Worm (Caenorhabditis elegans) whole organism, young adult: ENCODE data around the gene rabn-5.

Source experiments
- B0035.1 ChIP-seq: sonication (generic microtip); optimal IDR thresholded peaks from 2 replicates; lab custom pipeline; 2016; ENCODE audit warnings: missing genetic modification characterization, mild to moderate bottlenecking, missing compliant biosample characterization, missing genotype, missing genetic modification reagents
- F22D6.2 ChIP-seq: sonication (generic microtip); optimal IDR thresholded peaks from 2 replicates; lab custom pipeline; 2016; ENCODE audit warnings: mild to moderate bottlenecking, missing genetic modification characterization, missing compliant biosample characterization
- F33H1.4 ChIP-seq: fragments of 200-800 bp; sonication (Bioruptor generic); IDR thresholded peaks from 2 replicates; pipeline ENCODE4 v1.3.6; 2022; ENCODE audit warnings: missing genetic modification reagents, missing genetic modification characterization, missing compliant biosample characterization
- K11D2.4 ChIP-seq: fragments of 200-800 bp; sonication (Bioruptor generic); IDR thresholded peaks from 2 replicates; pipeline ENCODE4 v1.3.6; 2022; ENCODE audit warnings: missing genetic modification reagents, missing genetic modification characterization, missing compliant biosample characterization
- T26A5.8 ChIP-seq: sonication (generic microtip); optimal IDR thresholded peaks from 2 replicates; lab custom pipeline; 2016; ENCODE audit warnings: missing genetic modification characterization, missing compliant biosample characterization
- ceh-79 ChIP-seq: sonication (generic microtip); optimal IDR thresholded peaks from 2 replicates; lab custom pipeline; 2017; ENCODE audit warnings: mild to moderate bottlenecking, missing genetic modification characterization, missing compliant biosample characterization
- chd-7 ChIP-seq: sonication (generic microtip); optimal IDR thresholded peaks from 2 replicates; lab custom pipeline; 2016; ENCODE audit warnings: mild to moderate bottlenecking, missing genetic modification characterization, moderate library complexity, missing compliant biosample characterization
- lir-1 ChIP-seq: fragments of 200-800 bp; sonication (Bioruptor generic); conservative IDR thresholded peaks from 2 replicates; pipeline ENCODE4 v1.3.6; 2022; ENCODE audit warnings: missing genetic modification reagents, missing genetic modification characterization, missing compliant biosample characterization
- pha-4 ChIP-seq: fragments of 150-350 bp; sonication (generic microtip); optimal IDR thresholded peaks from 2 replicates; lab custom pipeline; 2014; ENCODE audit warnings: missing biosample characterization, missing genetic modification reagents, missing genetic modification characterization
- sea-2 ChIP-seq: fragments of 200-800 bp; sonication (Bioruptor generic); IDR thresholded peaks from 2 replicates; pipeline ENCODE4 v1.3.6; 2022; ENCODE audit warnings: missing genetic modification characterization, missing compliant biosample characterization
- snpc-4 ChIP-seq, 5 experiments: fragments of 150-350 bp in 1 of 5; sonication (generic microtip) in 4 of 5; optimal IDR thresholded peaks; 2 replicates each; lab custom pipeline; 2014 to 2018; ENCODE audit warnings: missing genetic modification characterization in 5 of 5, missing biosample characterization in 3 of 5, antibody characterized with exemption in 2 of 5, mild to moderate bottlenecking in 2 of 5, missing compliant biosample characterization in 2 of 5, missing genotype in 2 of 5, moderate library complexity in 2 of 5, missing genetic modification reagents in 1 of 5

DNA sequence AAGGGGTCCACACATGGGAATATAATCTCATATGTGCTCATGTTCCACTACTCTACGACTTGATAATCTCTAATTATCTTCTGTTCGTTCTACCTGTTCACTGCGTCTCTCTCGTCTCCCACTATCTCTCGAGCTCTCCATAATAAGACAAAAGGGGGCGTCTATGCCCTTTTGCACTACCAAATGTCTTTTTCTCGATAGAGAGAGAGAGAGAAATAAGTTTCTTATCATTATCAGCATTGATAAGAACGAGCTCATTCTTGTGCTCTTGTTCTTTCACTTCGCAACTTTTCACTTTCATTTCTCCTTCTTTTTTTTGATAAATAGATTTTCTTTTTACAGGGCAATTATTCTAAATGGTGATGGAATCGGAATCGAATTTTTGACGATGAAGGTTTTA, 51.6 kb downstream of the rabn-5 start:
- no peak for TF ChIP-seq snpc-4 (GFP tag; optimal IDR thresholded peaks at IDR 0.05; lab: Kevin White, UChicago)
- TF ChIP-seq snpc-4 (tag; optimal IDR thresholded peaks at IDR 0.05; lab: Kevin White, UChicago): no peak
- no peak for TF ChIP-seq chd-7 (tag; lab: Kevin White, UChicago)
- TF ChIP-seq pha-4 (tag; lab: Kevin White, UChicago): no peak
- TF ChIP-seq B0035.1 (tag; lab: Kevin White, UChicago): no peak
- no peak for TF ChIP-seq K11D2.4 (GFP tag; lab: Robert Waterston, UW)
- no peak for TF ChIP-seq F22D6.2
- TF ChIP-seq T26A5.8: no peak
- no peak for TF ChIP-seq sea-2 (GFP tag; lab: Robert Waterston, UW)
- TF ChIP-seq F33H1.4 (GFP tag; lab: Robert Waterston, UW): no peak
- no peak for TF ChIP-seq ceh-79 (tag; lab: Kevin White, UChicago)
- no peak for TF ChIP-seq lir-1 (GFP tag; lab: Robert Waterston, UW)
